Fruit fly (Drosophila melanogaster): ENCODE results near the gene ase.

Gene ase

DNA sequence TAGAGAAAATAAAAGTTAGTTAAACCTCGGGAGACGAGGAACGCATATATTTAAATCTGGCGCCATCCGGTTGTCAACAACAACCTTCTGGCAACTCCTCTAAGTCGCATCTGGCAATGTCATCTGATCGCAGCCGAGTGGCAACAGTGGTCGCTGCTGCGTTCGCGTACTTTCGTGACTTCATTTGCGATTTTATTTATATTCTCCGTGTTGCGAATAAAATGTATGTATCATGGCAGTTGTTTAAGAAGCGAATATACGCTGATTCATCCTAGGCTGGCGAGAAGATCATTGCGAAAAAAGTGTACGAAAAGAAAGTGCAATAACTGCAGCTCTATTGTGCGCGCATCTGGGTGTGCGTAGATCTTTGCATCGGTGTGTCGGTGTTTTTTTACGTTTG lies 35.8 kb downstream of the ase start, which contains the start of gene svr (continued):
- TF ChIP-seq eyg (GFP tag; optimal IDR thresholded peaks at IDR 0.05) (no peak), h (optimal IDR thresholded peaks at IDR 0.05) (no peak), CG6765 (GFP tag; optimal IDR thresholded peaks at IDR 0.05) (no peak), Lpt (GFP tag; optimal IDR thresholded peaks at IDR 0.05) (no peak), CG11456 (GFP tag; IDR thresholded peaks at IDR 0.05) (no peak), CG32767 (GFP tag; IDR thresholded peaks at IDR 0.05) (no peak), CG12236 (GFP tag; optimal IDR thresholded peaks at IDR 0.05) (no peak), trem (tag; optimal IDR thresholded peaks at IDR 0.05) (peak; percentile 45), CG5180 (GFP tag; optimal IDR thresholded peaks at IDR 0.05) (no peak), D19B (GFP tag; optimal IDR thresholded peaks at IDR 0.05) (no peak), CG17359 (tag; optimal IDR thresholded peaks at IDR 0.05) (no peak), ro (GFP tag; IDR thresholded peaks at IDR 0.05) (no peak), Dip3 (GFP tag; optimal IDR thresholded peaks at IDR 0.05) (no peak), btn (GFP tag; optimal IDR thresholded peaks at IDR 0.05) (no peak), mam (GFP tag; optimal IDR thresholded peaks at IDR 0.05) (no peak), bcd (GFP tag; optimal IDR thresholded peaks at IDR 0.05) (no peak), Mrtf (GFP tag; IDR thresholded peaks at IDR 0.05) (no peak), Vsx1 (GFP tag; optimal IDR thresholded peaks at IDR 0.05) (no peak), CG2116 (GFP tag; optimal IDR thresholded peaks at IDR 0.05) (peak; percentile 12), slp2 (GFP tag; optimal IDR thresholded peaks at IDR 0.05) (no peak), fd3F (GFP tag; optimal IDR thresholded peaks at IDR 0.05) (no peak), CG6791 (GFP tag; IDR thresholded peaks at IDR 0.05; ENCODE audit: partially characterized antibody) (no peak), dysf (GFP tag; IDR thresholded peaks at IDR 0.05) (no peak), CG8944 (GFP tag; optimal IDR thresholded peaks at IDR 0.05) (no peak), Oli (tag; optimal IDR thresholded peaks at IDR 0.05) (no peak), cwo (GFP tag; optimal IDR thresholded peaks at IDR 0.05) (no peak), CG10431 (GFP tag; optimal IDR thresholded peaks at IDR 0.05) (no peak), B-H2 (GFP tag; optimal IDR thresholded peaks at IDR 0.05) (no peak), peb (GFP tag; IDR thresholded peaks at IDR 0.05) (no peak), Fer3 (tag; optimal IDR thresholded peaks at IDR 0.05) (no peak), ATbp (GFP tag; optimal IDR thresholded peaks at IDR 0.05) (no peak), corto (GFP tag; optimal IDR thresholded peaks at IDR 0.05) (no peak), mirr (GFP tag; optimal IDR thresholded peaks at IDR 0.05) (no peak), CG31365 (tag; optimal IDR thresholded peaks at IDR 0.05) (no peak), CG18619 (GFP tag; optimal IDR thresholded peaks at IDR 0.05) (no peak), odd (GFP tag; optimal IDR thresholded peaks at IDR 0.05) (no peak), CG3065 (GFP tag; optimal IDR thresholded peaks at IDR 0.05) (no peak), tio (GFP tag; optimal IDR thresholded peaks at IDR 0.05) (no peak), HLH54F (GFP tag; optimal IDR thresholded peaks at IDR 0.05) (no peak), CG14860 (GFP tag; IDR thresholded peaks at IDR 0.05; ENCODE audit: partially characterized antibody) (no peak), ash1 (GFP tag; optimal IDR thresholded peaks at IDR 0.05) (no peak), crp (GFP tag; optimal IDR thresholded peaks at IDR 0.05) (peak in 1 of 2 experiments; percentile 56), CG6272 (GFP tag; IDR thresholded peaks at IDR 0.05) (no peak), CG13775 (GFP tag; optimal IDR thresholded peaks at IDR 0.05) (no peak), CG13287 (GFP tag; IDR thresholded peaks at IDR 0.05; ENCODE audit: partially characterized antibody) (peak; percentile 30; the same call in 1 of the 2 replicates), tx (GFP tag; optimal IDR thresholded peaks at IDR 0.05) (no peak), seq (GFP tag; IDR thresholded peaks at IDR 0.05) (no peak), Hand (GFP tag; optimal IDR thresholded peaks at IDR 0.05) (no peak), CG3407 (GFP tag; optimal IDR thresholded peaks at IDR 0.05) (no peak), bigmax (GFP tag; optimal IDR thresholded peaks at IDR 0.05) (no peak), ac (GFP tag; optimal IDR thresholded peaks at IDR 0.05) (no peak), CG5245 (GFP tag; optimal IDR thresholded peaks at IDR 0.05) (no peak)

Measured in whole organism, embryonic.